Worm (Caenorhabditis elegans): ENCODE results near the gene B0212.3.
A peak's percentile ranks its signal among the peaks of the same experiment; 100 is the strongest.

B0212.3 gene

DNA sequence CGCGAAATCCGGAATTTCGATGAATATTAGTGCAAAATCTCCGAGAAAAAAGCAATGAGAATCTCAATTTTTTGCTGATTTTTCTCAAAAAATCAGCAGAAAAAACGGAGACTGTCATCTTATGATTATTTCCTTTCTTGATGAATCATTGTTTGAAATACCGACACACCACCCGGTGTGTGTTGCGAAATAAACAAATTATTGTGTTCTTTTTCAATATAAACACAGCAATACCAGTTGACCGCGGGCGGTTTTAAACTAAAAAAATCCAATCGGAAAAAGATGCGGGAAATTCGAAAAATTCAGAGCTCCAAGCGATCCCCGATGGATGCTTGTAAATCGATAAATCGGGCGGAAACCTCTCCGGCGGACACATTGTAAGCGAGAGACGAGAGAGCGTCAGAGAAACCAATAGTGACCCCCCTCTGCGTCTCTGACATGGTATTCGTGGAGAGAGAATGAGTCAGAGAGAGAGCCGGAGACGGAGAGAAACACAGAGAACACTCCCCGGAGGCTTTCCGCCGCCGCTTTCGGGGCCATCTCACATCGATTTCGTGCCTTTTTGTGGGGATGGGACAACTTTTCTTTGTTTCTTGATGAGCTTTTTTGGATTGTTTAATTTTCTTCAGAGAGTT lies 24.4 kb upstream of the B0212.3 start:
- TF ChIP-seq hlh-6 (tag; optimal IDR thresholded peaks at IDR 0.05), result no peak
- no peak for TF ChIP-seq C38D4.7 (GFP tag; optimal IDR thresholded peaks at IDR 0.05)
- TF ChIP-seq ceh-18 (tag; optimal IDR thresholded peaks at IDR 0.05), result peak; percentile 23
- peak; percentile 89 for TF ChIP-seq ceh-48 (tag; optimal IDR thresholded peaks at IDR 0.05)
- no peak for TF ChIP-seq K02D7.2 (tag; optimal IDR thresholded peaks at IDR 0.05)
- no peak for TF ChIP-seq nhr-232 (tag; optimal IDR thresholded peaks at IDR 0.05)
- TF ChIP-seq pros-1 (tag; optimal IDR thresholded peaks at IDR 0.05), result no peak
- no peak for TF ChIP-seq sox-2 (GFP tag; IDR thresholded peaks at IDR 0.05)
- TF ChIP-seq ceh-24 (tag; optimal IDR thresholded peaks at IDR 0.05), result no peak
- TF ChIP-seq ceh-31 (tag; optimal IDR thresholded peaks at IDR 0.05), result peak; percentile 71
- no peak for TF ChIP-seq pha-4 (tag; optimal IDR thresholded peaks at IDR 0.05)
- TF ChIP-seq tbx-7 (tag; optimal IDR thresholded peaks at IDR 0.05), result no peak
- no peak for TF ChIP-seq nhr-11 (tag; optimal IDR thresholded peaks at IDR 0.05)
- no peak for TF ChIP-seq ceh-19 (GFP tag; optimal IDR thresholded peaks at IDR 0.05)
- no peak for TF ChIP-seq pax-1 (tag; optimal IDR thresholded peaks at IDR 0.05)
- TF ChIP-seq F13H6.1 (tag; optimal IDR thresholded peaks at IDR 0.05), result peak; percentile 50
- no peak for TF ChIP-seq C08G9.2 (tag; optimal IDR thresholded peaks at IDR 0.05)
- TF ChIP-seq pat-9 (tag; optimal IDR thresholded peaks at IDR 0.05), result no peak
- no peak for TF ChIP-seq syd-9 (tag; optimal IDR thresholded peaks at IDR 0.05)
- no peak for TF ChIP-seq ama-1 (optimal IDR thresholded peaks at IDR 0.05)
- no peak for TF ChIP-seq ceh-22 (tag; optimal IDR thresholded peaks at IDR 0.05)
- no peak for TF ChIP-seq madf-2 (tag; optimal IDR thresholded peaks at IDR 0.05)
- TF ChIP-seq unc-55 (GFP tag; optimal IDR thresholded peaks at IDR 0.05), result peak; percentile 87
- peak; percentile 28 for TF ChIP-seq ceh-34 (tag; optimal IDR thresholded peaks at IDR 0.05)
- TF ChIP-seq fkh-6 (tag; optimal IDR thresholded peaks at IDR 0.05), result no peak
- no peak for TF ChIP-seq sdc-2 (tag; optimal IDR thresholded peaks at IDR 0.05)
- TF ChIP-seq T23F11.4 (GFP tag; optimal IDR thresholded peaks at IDR 0.05), result no peak
- no peak for TF ChIP-seq ceh-14 (tag; optimal IDR thresholded peaks at IDR 0.05)
- TF ChIP-seq elt-4 (tag; optimal IDR thresholded peaks at IDR 0.05), result no peak
- no peak for TF ChIP-seq dve-1 (tag; optimal IDR thresholded peaks at IDR 0.05)
- no peak for TF ChIP-seq fkh-10 (GFP tag; optimal IDR thresholded peaks at IDR 0.05)
- no peak for TF ChIP-seq unc-3 (GFP tag; conservative IDR thresholded peaks at IDR 0.05)
- TF ChIP-seq unc-3 (tag; optimal IDR thresholded peaks at IDR 0.05), result no peak
- TF ChIP-seq ref-2 (tag; optimal IDR thresholded peaks at IDR 0.05), result peak; percentile 33
- TF ChIP-seq tbx-2 (tag; optimal IDR thresholded peaks at IDR 0.05), result peak; percentile 33
- TF ChIP-seq unc-86 (tag; optimal IDR thresholded peaks at IDR 0.05), result no peak
- no peak for TF ChIP-seq ttx-3 (tag; optimal IDR thresholded peaks at IDR 0.05)
- no peak for TF ChIP-seq Y22D7AL.16 (tag; optimal IDR thresholded peaks at IDR 0.05)
- TF ChIP-seq lim-6 (tag; optimal IDR thresholded peaks at IDR 0.05), result no peak
- TF ChIP-seq lin-11 (tag; optimal IDR thresholded peaks at IDR 0.05), result no peak
- TF ChIP-seq dmd-4 (tag; optimal IDR thresholded peaks at IDR 0.05; ENCODE audit: borderline replicate concordance), result no peak
- TF ChIP-seq sox-4 (tag; optimal IDR thresholded peaks at IDR 0.05), result no peak
- no peak for TF ChIP-seq ztf-16 (tag; optimal IDR thresholded peaks at IDR 0.05)
- TF ChIP-seq hlh-30 (tag; optimal IDR thresholded peaks at IDR 0.05; ENCODE audit: insufficient read depth), result no peak
- no peak for TF ChIP-seq mec-3 (tag; optimal IDR thresholded peaks at IDR 0.05; ENCODE audit: borderline replicate concordance)
- no peak for TF ChIP-seq pqm-1 (tag; optimal IDR thresholded peaks at IDR 0.05)
- no peak for TF ChIP-seq ceh-30 (tag; optimal IDR thresholded peaks at IDR 0.05)
- no peak for TF ChIP-seq zip-5 (tag; optimal IDR thresholded peaks at IDR 0.05)
- no peak for TF ChIP-seq pag-3 (tag; optimal IDR thresholded peaks at IDR 0.05; ENCODE audit: borderline replicate concordance)
- TF ChIP-seq ahr-1 (tag; optimal IDR thresholded peaks at IDR 0.05), result no peak
- no peak for TF ChIP-seq fax-1 (tag; optimal IDR thresholded peaks at IDR 0.05)
- no peak for TF ChIP-seq hlh-15 (tag; optimal IDR thresholded peaks at IDR 0.05)
- TF ChIP-seq elt-2 (tag; optimal IDR thresholded peaks at IDR 0.05), result peak; percentile 0
- TF ChIP-seq odd-2 (tag; optimal IDR thresholded peaks at IDR 0.05), result no peak

Measured in whole organism, late embryonic.